Fruit fly (Drosophila melanogaster) whole organism, embryonic: ENCODE data around the gene St2.

Experiments
- Bdp1 ChIP-seq: fragments of 200-800 bp; sonication (Bioruptor generic); optimal IDR thresholded peaks from 3 replicates; lab custom pipeline; 2016; ENCODE audit warnings: missing biosample characterization, missing genetic modification characterization
- Blimp-1 ChIP-seq: fragments of 200-800 bp; sonication (Bioruptor generic); optimal IDR thresholded peaks from 3 replicates; lab custom pipeline; 2018; ENCODE audit warnings: missing biosample characterization, missing genetic modification characterization, mild to moderate bottlenecking, moderate library complexity, missing genetic modification reagents
- CG12071 ChIP-seq: fragments of 200-800 bp; sonication (Bioruptor generic); optimal IDR thresholded peaks from 3 replicates; lab custom pipeline; 2018; ENCODE audit warnings: missing biosample characterization, mild to moderate bottlenecking, missing genetic modification characterization
- CG12104 ChIP-seq: fragments of 200-800 bp; sonication (Bioruptor generic); optimal IDR thresholded peaks from 3 replicates; lab custom pipeline; 2016; ENCODE audit warnings: missing biosample characterization, missing genetic modification characterization
- CG15479 ChIP-seq: fragments of 200-800 bp; sonication (Bioruptor generic); optimal IDR thresholded peaks from 3 replicates; lab custom pipeline; 2019; ENCODE audit warnings: missing biosample characterization, mild to moderate bottlenecking, missing genetic modification characterization, moderate library complexity
- CG17912 ChIP-seq: fragments of 200-800 bp; sonication (Bioruptor generic); optimal IDR thresholded peaks from 2 replicates; lab custom pipeline; 2018; ENCODE audit warnings: missing biosample characterization, mild to moderate bottlenecking, missing genetic modification characterization
- CG1792 ChIP-seq: fragments of 200-800 bp; sonication (Bioruptor generic); optimal IDR thresholded peaks from 2 replicates; lab custom pipeline; 2016; ENCODE audit warnings: missing biosample characterization, missing genetic modification characterization
- CG18599 ChIP-seq: fragments of 200-800 bp; sonication (Bioruptor generic); optimal IDR thresholded peaks from 3 replicates; lab custom pipeline; 2017; ENCODE audit warnings: missing biosample characterization, missing genetic modification characterization, mild to moderate bottlenecking, moderate library complexity, missing genetic modification reagents
- CG32767 ChIP-seq: fragments of 200-800 bp; sonication (Bioruptor generic); IDR thresholded peaks from 2 replicates; pipeline ENCODE4 v1.3.6; 2022; ENCODE audit warnings: missing biosample characterization, missing genetic modification characterization
- CG3838 ChIP-seq: fragments of 200-800 bp; sonication (Bioruptor generic); optimal IDR thresholded peaks from 3 replicates; lab custom pipeline; 2016; ENCODE audit warnings: missing biosample characterization, missing genetic modification characterization
- CG4404 ChIP-seq: fragments of 200-800 bp; sonication (Bioruptor generic); IDR thresholded peaks from 2 replicates; pipeline ENCODE4 v1.3.6; 2022; ENCODE audit warnings: missing biosample characterization, missing genetic modification characterization
- CG6689 ChIP-seq: fragments of 200-800 bp; sonication (Bioruptor generic); IDR thresholded peaks from 2 replicates; pipeline ENCODE4 v1.3.6; 2022; ENCODE audit warnings: missing biosample characterization, missing genetic modification characterization
- CG8281 ChIP-seq: fragments of 200-800 bp; sonication (Bioruptor generic); optimal IDR thresholded peaks from 2 replicates; lab custom pipeline; 2018; ENCODE audit warnings: missing biosample characterization, mild to moderate bottlenecking, missing genetic modification characterization, moderate library complexity
- CG9437 ChIP-seq: fragments of 200-800 bp; sonication (Bioruptor generic); optimal IDR thresholded peaks from 2 replicates; lab custom pipeline; 2018; ENCODE audit warnings: missing biosample characterization, mild to moderate bottlenecking, missing genetic modification characterization
- D ChIP-seq, 2 experiments: fragments of 200-800 bp in 1 of 2; fragments of >200 bp in 1 of 2; sonication (Bioruptor generic) in 1 of 2; optimal IDR thresholded peaks; 2 replicates in 1 of 2; 3 replicates in 1 of 2; lab custom pipeline; 2017; ENCODE audit warnings: mild to moderate bottlenecking in 1 of 2, missing biosample characterization in 1 of 2, missing genetic modification characterization in 1 of 2, missing genetic modification reagents in 1 of 2
- D19B ChIP-seq: fragments of 200-800 bp; sonication (Bioruptor generic); optimal IDR thresholded peaks from 2 replicates; lab custom pipeline; 2017; ENCODE audit warnings: missing biosample characterization, mild to moderate bottlenecking, missing genetic modification characterization
- Dad ChIP-seq: fragments of 200-800 bp; sonication (Bioruptor generic); optimal IDR thresholded peaks from 3 replicates; lab custom pipeline; 2016; ENCODE audit warnings: missing biosample characterization, missing genetic modification characterization
- Dbx ChIP-seq: fragments of 200-800 bp; sonication (Bioruptor generic); IDR thresholded peaks from 3 replicates; pipeline ENCODE4 v1.3.6; 2022; ENCODE audit warnings: missing biosample characterization, missing genetic modification characterization
- Dp ChIP-seq: fragments of 200-800 bp; sonication (Bioruptor generic); optimal IDR thresholded peaks from 2 replicates; lab custom pipeline; 2018; ENCODE audit warnings: missing biosample characterization, mild to moderate bottlenecking, missing genetic modification characterization, moderate library complexity
- H15 ChIP-seq: fragments of 200-800 bp; sonication (Bioruptor generic); IDR thresholded peaks from 3 replicates; pipeline ENCODE4 v1.3.6; 2022; ENCODE audit warnings: missing biosample characterization, missing genetic modification characterization
- Hsf ChIP-seq: fragments of 200-800 bp; sonication (Bioruptor generic); optimal IDR thresholded peaks from 3 replicates; lab custom pipeline; 2016; ENCODE audit warnings: missing biosample characterization, missing genetic modification characterization
- Mad ChIP-seq: fragments of 200-800 bp; sonication (Bioruptor generic); optimal IDR thresholded peaks from 2 replicates; lab custom pipeline; 2016; ENCODE audit warnings: missing biosample characterization, missing genetic modification characterization
- Nf-YC ChIP-seq: fragments of 200-800 bp; optimal IDR thresholded peaks from 3 replicates; lab custom pipeline; 2019; ENCODE audit warnings: missing biosample characterization, mild to moderate bottlenecking, missing genetic modification characterization, moderate library complexity
- NfI ChIP-seq: fragments of 200-800 bp; sonication (Bioruptor generic); optimal IDR thresholded peaks from 3 replicates; lab custom pipeline; 2018; ENCODE audit warnings: missing biosample characterization, mild to moderate bottlenecking, missing genetic modification characterization, moderate library complexity
- Optix ChIP-seq: fragments of 200-800 bp; sonication (Bioruptor generic); IDR thresholded peaks from 3 replicates; pipeline ENCODE4 v1.3.6; 2022; ENCODE audit warnings: missing biosample characterization, missing genetic modification characterization
- Ptx1 ChIP-seq: fragments of 200-800 bp; sonication (Bioruptor generic); IDR thresholded peaks from 2 replicates; pipeline ENCODE4 v1.3.6; 2022; ENCODE audit warnings: missing biosample characterization, missing genetic modification characterization
- Side ChIP-seq: fragments of 200-800 bp; sonication (Bioruptor generic); optimal IDR thresholded peaks from 2 replicates; lab custom pipeline; 2016; ENCODE audit warnings: missing biosample characterization, missing genetic modification characterization
- Sry-δ ChIP-seq: fragments of 200-800 bp; sonication (Bioruptor generic); optimal IDR thresholded peaks from 2 replicates; lab custom pipeline; 2016; ENCODE audit warnings: missing biosample characterization, missing genetic modification characterization
- Stat92E ChIP-seq, 3 experiments: fragments of >200 bp in 2 of 3; fragments of 200-800 bp in 1 of 3; sonication (Bioruptor generic) in 1 of 3; optimal IDR thresholded peaks; 2 replicates each; lab custom pipeline; 2017 to 2019; ENCODE audit warnings: missing biosample characterization in 3 of 3, missing genetic modification characterization in 3 of 3, mild to moderate bottlenecking in 1 of 3, moderate library complexity in 1 of 3
- bbx ChIP-seq: fragments of 200-800 bp; sonication (Bioruptor generic); IDR thresholded peaks from 2 replicates; pipeline ENCODE4 v1.3.6; 2022; ENCODE audit warnings: missing biosample characterization, missing genetic modification characterization; ENCODE audit not compliant: partially characterized antibody
- bowl ChIP-seq: fragments of 200-800 bp; sonication (Bioruptor generic); IDR thresholded peaks from 2 replicates; pipeline ENCODE4 v1.3.6; 2022; ENCODE audit warnings: missing biosample characterization, missing genetic modification characterization
- btn ChIP-seq: fragments of 200-800 bp; sonication (Bioruptor generic); optimal IDR thresholded peaks from 2 replicates; lab custom pipeline; 2016; ENCODE audit warnings: missing biosample characterization, missing genetic modification characterization
- ci ChIP-seq: fragments of 200-800 bp; sonication (Bioruptor generic); IDR thresholded peaks from 3 replicates; pipeline ENCODE4 v1.3.6; 2022; ENCODE audit warnings: missing biosample characterization, missing genetic modification characterization
- dm ChIP-seq: fragments of 200-800 bp; sonication (Bioruptor generic); optimal IDR thresholded peaks from 3 replicates; lab custom pipeline; 2016; ENCODE audit warnings: missing biosample characterization, missing genetic modification characterization
- dysf ChIP-seq: fragments of 200-800 bp; sonication (Bioruptor generic); IDR thresholded peaks from 3 replicates; pipeline ENCODE4 v1.3.6; 2022; ENCODE audit warnings: missing biosample characterization, missing genetic modification characterization
- gcm2 ChIP-seq: fragments of 200-800 bp; sonication (Bioruptor generic); optimal IDR thresholded peaks from 2 replicates; lab custom pipeline; 2016; ENCODE audit warnings: missing biosample characterization, missing genetic modification characterization
- hb ChIP-seq: fragments of 200-800 bp; sonication (Bioruptor generic); IDR thresholded peaks from 3 replicates; pipeline ENCODE4 v1.3.6; 2022; ENCODE audit warnings: missing biosample characterization, missing genetic modification characterization; ENCODE audit not compliant: partially characterized antibody
- hth ChIP-seq: fragments of >200 bp; optimal IDR thresholded peaks from 2 replicates; lab custom pipeline; 2017; ENCODE audit warnings: inconsistent platforms
- inv ChIP-seq: fragments of 200-800 bp; sonication (Bioruptor generic); IDR thresholded peaks from 2 replicates; pipeline ENCODE4 v1.3.6; 2022; ENCODE audit warnings: missing biosample characterization, missing genetic modification characterization; ENCODE audit not compliant: partially characterized antibody
- kah ChIP-seq: fragments of 200-800 bp; sonication (Bioruptor generic); optimal IDR thresholded peaks from 2 replicates; lab custom pipeline; 2018; ENCODE audit warnings: missing biosample characterization, mild to moderate bottlenecking, missing genetic modification characterization
- lmd ChIP-seq: fragments of 200-800 bp; sonication (Bioruptor generic); IDR thresholded peaks from 2 replicates; pipeline ENCODE4 v1.3.6; 2022; ENCODE audit warnings: missing biosample characterization, missing genetic modification characterization
- mirr ChIP-seq: fragments of 200-800 bp; sonication (Bioruptor generic); optimal IDR thresholded peaks from 3 replicates; lab custom pipeline; 2018; ENCODE audit warnings: missing biosample characterization, mild to moderate bottlenecking, missing genetic modification characterization
- nerfin-1 ChIP-seq: fragments of 200-800 bp; sonication (Bioruptor generic); optimal IDR thresholded peaks from 3 replicates; lab custom pipeline; 2019; ENCODE audit warnings: missing biosample characterization, mild to moderate bottlenecking, missing genetic modification characterization, moderate library complexity
- nmo ChIP-seq: fragments of 200-800 bp; sonication (Bioruptor generic); optimal IDR thresholded peaks from 2 replicates; lab custom pipeline; 2018; ENCODE audit warnings: missing biosample characterization, mild to moderate bottlenecking, missing genetic modification characterization, moderate library complexity
- oc ChIP-seq: fragments of 200-800 bp; sonication (Bioruptor generic); optimal IDR thresholded peaks from 2 replicates; lab custom pipeline; 2018; ENCODE audit warnings: missing biosample characterization, mild to moderate bottlenecking, missing genetic modification characterization, moderate library complexity
- odd ChIP-seq: fragments of 200-800 bp; sonication (Bioruptor generic); optimal IDR thresholded peaks from 2 replicates; lab custom pipeline; 2017; ENCODE audit warnings: missing biosample characterization, mild to moderate bottlenecking, missing genetic modification characterization
- org-1 ChIP-seq: fragments of 200-800 bp; sonication (Bioruptor generic); optimal IDR thresholded peaks from 2 replicates; lab custom pipeline; 2017; ENCODE audit warnings: missing biosample characterization, missing genetic modification characterization
- pros ChIP-seq: fragments of 200-800 bp; sonication (Bioruptor generic); optimal IDR thresholded peaks from 3 replicates; lab custom pipeline; 2019; ENCODE audit warnings: missing biosample characterization, mild to moderate bottlenecking, missing genetic modification characterization, moderate library complexity
- slou ChIP-seq: fragments of 200-800 bp; sonication (Bioruptor generic); optimal IDR thresholded peaks from 3 replicates; lab custom pipeline; 2016; ENCODE audit warnings: missing biosample characterization, missing genetic modification characterization
- vnd ChIP-seq: fragments of 200-800 bp; sonication (Bioruptor generic); IDR thresholded peaks from 3 replicates; pipeline ENCODE4 v1.3.6; 2022; ENCODE audit warnings: missing biosample characterization, missing genetic modification characterization; ENCODE audit not compliant: partially characterized antibody
- yki ChIP-seq: fragments of >200 bp; optimal IDR thresholded peaks from 3 replicates; lab custom pipeline; 2018

Gene St2

dm6 chr3R:9227330-9227729 is 24.3 kb upstream of the St2 start (continued):
- TF ChIP-seq NfI (GFP tag; lab: Kevin White, UChicago) (peak; percentile 64), CG9437 (GFP tag; lab: Kevin White, UChicago) (peak; percentile 44), Dad (GFP tag; lab: Kevin White, UChicago) (peak; percentile 19), odd (GFP tag; lab: Kevin White, UChicago) (peak; percentile 38), vnd (GFP tag; lab: Robert Waterston, UW) (no peak), nmo (GFP tag; lab: Kevin White, UChicago) (peak; percentile 71), Ptx1 (GFP tag; lab: Robert Waterston, UW) (peak; percentile 86), Dbx (GFP tag; lab: Robert Waterston, UW) (peak; percentile 81), CG4404 (peak; percentile 53; the same call in 1 of the 2 replicates), btn (no peak), D19B (GFP tag; lab: Kevin White, UChicago) (peak; percentile 84), inv (GFP tag; lab: Robert Waterston, UW) (no peak), Blimp-1 (peak; percentile 31), CG8281 (tag; lab: Kevin White, UChicago) (peak; percentile 11), Dp (GFP tag; lab: Kevin White, UChicago) (no peak), H15 (GFP tag; lab: Robert Waterston, UW) (peak; percentile 73; the same call in 2 of the 3 replicates), CG15479 (GFP tag; lab: Kevin White, UChicago) (no peak), CG18599 (peak; percentile 84), CG32767 (GFP tag; lab: Robert Waterston, UW) (peak; percentile 69), pros (GFP tag; lab: Kevin White, UChicago) (no peak), lmd (GFP tag; lab: Robert Waterston, UW) (peak; percentile 85), slou (no peak), yki (lab: Kevin White, UChicago) (no peak), Side (GFP tag; lab: Kevin White, UChicago) (no peak), CG6689 (GFP tag; lab: Robert Waterston, UW) (peak; percentile 85), gcm2 (GFP tag; lab: Kevin White, UChicago) (no peak), CG1792 (GFP tag; lab: Kevin White, UChicago) (no peak), Nf-YC (tag; lab: Kevin White, UChicago) (no peak), Hsf (GFP tag; lab: Kevin White, UChicago) (peak; percentile 27), dm (GFP tag; lab: Kevin White, UChicago) (no peak), hb (GFP tag; lab: Robert Waterston, UW) (no peak), CG12071 (GFP tag; lab: Kevin White, UChicago) (no peak), hth (lab: Kevin White, UChicago) (no peak), bbx (GFP tag; lab: Robert Waterston, UW) (no peak), Sry-δ (GFP tag; lab: Kevin White, UChicago) (no peak), Stat92E (GFP tag; optimal IDR thresholded peaks at IDR 0.05; lab: Kevin White, UChicago) (no peak), CG12104 (GFP tag; lab: Kevin White, UChicago) (peak; percentile 37), D (optimal IDR thresholded peaks at IDR 0.05; lab: Kevin White, UChicago) (no peak), D (GFP tag; optimal IDR thresholded peaks at IDR 0.05; lab: Kevin White, UChicago) (peak; percentile 6), org-1 (peak; percentile 49), oc (tag; lab: Kevin White, UChicago) (no peak), Mad (no peak), bowl (GFP tag; lab: Robert Waterston, UW) (no peak), ci (GFP tag; lab: Robert Waterston, UW) (peak; percentile 38; the same call in 2 of the 3 replicates), Bdp1 (GFP tag; lab: Kevin White, UChicago) (no peak), Optix (GFP tag; lab: Robert Waterston, UW) (peak; percentile 52; the same call in 1 of the 3 replicates), dysf (GFP tag; lab: Robert Waterston, UW) (peak; percentile 91), kah (GFP tag; lab: Kevin White, UChicago) (no peak), mirr (GFP tag; lab: Kevin White, UChicago) (no peak), nerfin-1 (no peak), CG3838 (no peak), CG17912 (no peak)
